Fruit fly (Drosophila melanogaster): ENCODE results near the gene Ten-m.

DNA sequence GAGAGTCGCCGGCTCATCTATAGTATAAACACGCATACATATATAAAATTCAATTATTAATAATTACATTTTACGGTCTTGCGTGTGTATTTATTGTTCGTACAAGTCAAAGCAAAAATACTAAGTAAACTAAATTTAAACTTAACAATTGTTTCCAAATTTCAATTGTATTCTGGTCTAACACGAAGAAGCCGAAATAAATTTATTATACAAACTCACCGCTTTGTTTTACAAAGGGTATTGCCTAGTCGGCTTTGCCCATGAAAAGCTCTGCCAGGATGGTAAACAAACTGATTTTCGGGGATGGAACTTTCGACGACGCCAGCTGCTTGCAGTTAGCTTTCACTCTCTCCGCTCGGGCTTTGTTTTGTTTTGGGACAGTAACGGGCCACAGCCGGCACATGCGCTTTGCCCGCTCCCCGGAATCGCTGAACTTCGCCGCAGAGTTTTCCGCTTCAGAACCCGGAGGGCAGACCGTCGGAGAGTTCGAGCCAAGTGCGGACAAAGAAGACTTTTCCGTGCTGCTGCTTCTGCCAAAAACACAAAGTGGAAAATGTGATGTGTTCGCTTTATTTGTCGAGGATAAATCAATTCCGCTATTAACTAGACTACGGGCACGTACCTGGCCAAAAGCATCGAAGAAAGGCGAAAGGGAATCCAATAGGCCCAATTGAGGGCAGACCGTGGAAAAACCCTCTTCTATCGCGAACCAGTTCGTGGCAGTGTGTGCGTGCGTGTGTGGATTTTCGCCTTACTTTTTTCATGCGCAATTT, 133.9 kb downstream of the Ten-m start, which contains the start of gene Srpk79D:
- TF ChIP-seq CG12605 (GFP tag; IDR thresholded peaks at IDR 0.05) (no peak), CG32121 (GFP tag; IDR thresholded peaks at IDR 0.05) (no peak), gl (tag; optimal IDR thresholded peaks at IDR 0.05) (no peak), EcR (GFP tag; optimal IDR thresholded peaks at IDR 0.05) (no peak), Pif1A (GFP tag; optimal IDR thresholded peaks at IDR 0.05) (no peak)
